Worm (Caenorhabditis elegans): ENCODE results near the gene fbxa-137.

DNA sequence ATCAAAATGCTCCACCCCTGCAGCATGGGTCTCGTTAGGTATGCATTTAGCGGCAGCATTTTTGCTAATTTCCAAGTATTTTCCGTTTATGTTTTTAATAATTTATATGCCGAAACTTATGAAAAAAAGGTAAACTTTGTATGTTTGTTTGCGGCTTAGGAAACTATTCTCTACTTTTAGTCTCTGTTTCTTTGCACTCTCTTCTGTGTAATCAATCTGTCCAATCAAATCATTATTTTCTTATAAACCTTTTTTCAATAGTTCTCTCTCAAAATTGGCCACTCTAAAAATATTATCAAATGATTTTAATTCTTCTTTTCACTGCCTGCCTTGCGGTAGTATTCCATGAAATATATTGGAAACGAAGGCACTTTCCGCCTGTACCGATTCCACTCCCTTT lies 40.6 kb upstream of the fbxa-137 start:
- TF ChIP-seq nhr-237 (tag; optimal IDR thresholded peaks at IDR 0.05) (no peak), fkh-10 (GFP tag; optimal IDR thresholded peaks at IDR 0.05) (no peak), lin-39 (tag; optimal IDR thresholded peaks at IDR 0.05) (no peak), elt-1 (tag; optimal IDR thresholded peaks at IDR 0.05) (no peak), elt-3 (tag; optimal IDR thresholded peaks at IDR 0.05) (no peak), ztf-11 (tag; optimal IDR thresholded peaks at IDR 0.05) (no peak), skn-1 (tag; optimal IDR thresholded peaks at IDR 0.05) (no peak)
